Worm (Caenorhabditis elegans): ENCODE measurements around the gene rfc-3.

rfc-3 gene

ce11 chrIV:13075625-13076252 is 19.8 kb upstream of the rfc-3 start:
- TF ChIP-seq unc-55 (GFP tag; optimal IDR thresholded peaks at IDR 0.05) (no peak), hlh-13 (GFP tag; optimal IDR thresholded peaks at IDR 0.05) (no peak), ceh-45 (GFP tag; IDR thresholded peaks at IDR 0.05) (no peak)

- no peak for TF ChIP-seq pha-4 (tag; optimal IDR thresholded peaks at IDR 0.05)
- TF ChIP-seq nfya-1 (tag; optimal IDR thresholded peaks at IDR 0.05), result no peak
- TF ChIP-seq unc-86 (tag; optimal IDR thresholded peaks at IDR 0.05), result no peak
Observed at ce11 chrIV:13076620-13077019, 18.9 kb upstream of the rfc-3 start, which contains the start of gene C39E9.7. C39E9.7 (minus strand) TSS chrIV:13076720.

- TF ChIP-seq fax-1 (tag; optimal IDR thresholded peaks at IDR 0.05) (no peak), hlh-15 (tag; optimal IDR thresholded peaks at IDR 0.05) (no peak), hlh-6 (tag; optimal IDR thresholded peaks at IDR 0.05) (no peak), hlh-8 (tag; optimal IDR thresholded peaks at IDR 0.05) (no peak), T23F11.4 (GFP tag; optimal IDR thresholded peaks at IDR 0.05) (no peak), madf-2 (tag; optimal IDR thresholded peaks at IDR 0.05) (no peak), unc-3 (GFP tag; conservative IDR thresholded peaks at IDR 0.05) (no peak), unc-3 (tag; optimal IDR thresholded peaks at IDR 0.05) (no peak), Y22D7AL.16 (tag; optimal IDR thresholded peaks at IDR 0.05) (no peak), zip-5 (tag; optimal IDR thresholded peaks at IDR 0.05) (no peak), pax-1 (tag; optimal IDR thresholded peaks at IDR 0.05) (no peak), ceh-9 (tag; optimal IDR thresholded peaks at IDR 0.05) (no peak), K09A11.1 (tag; optimal IDR thresholded peaks at IDR 0.05; ENCODE audit: insufficient read depth) (no peak), ceh-19 (GFP tag; optimal IDR thresholded peaks at IDR 0.05) (no peak), ttx-3 (tag; optimal IDR thresholded peaks at IDR 0.05) (no peak), ahr-1 (tag; optimal IDR thresholded peaks at IDR 0.05) (no peak), lim-6 (tag; optimal IDR thresholded peaks at IDR 0.05) (no peak), fkh-10 (GFP tag; optimal IDR thresholded peaks at IDR 0.05) (no peak)
Observed at ce11 chrIV:13077694-13078093, 17.9 kb upstream of the rfc-3 start.

- TF ChIP-seq ref-2 (tag; optimal IDR thresholded peaks at IDR 0.05) (no peak), lim-6 (tag; optimal IDR thresholded peaks at IDR 0.05) (no peak), unc-55 (GFP tag; optimal IDR thresholded peaks at IDR 0.05) (no peak), tbx-2 (tag; optimal IDR thresholded peaks at IDR 0.05) (no peak), elt-2 (tag; optimal IDR thresholded peaks at IDR 0.05) (no peak)
Observed at ce11 chrIV:13078342-13078741, 17.2 kb upstream of the rfc-3 start.

- TF ChIP-seq K09A11.1 (tag; optimal IDR thresholded peaks at IDR 0.05; ENCODE audit: insufficient read depth) (no peak), ztf-16 (tag; optimal IDR thresholded peaks at IDR 0.05) (no peak), unc-86 (tag; optimal IDR thresholded peaks at IDR 0.05) (no peak), fkh-10 (GFP tag; optimal IDR thresholded peaks at IDR 0.05) (no peak), zip-5 (tag; optimal IDR thresholded peaks at IDR 0.05) (no peak), ahr-1 (tag; optimal IDR thresholded peaks at IDR 0.05) (no peak), elt-2 (tag; optimal IDR thresholded peaks at IDR 0.05) (no peak), K02D7.2 (tag; optimal IDR thresholded peaks at IDR 0.05) (no peak), fkh-6 (tag; optimal IDR thresholded peaks at IDR 0.05) (no peak), ceh-19 (GFP tag; optimal IDR thresholded peaks at IDR 0.05) (no peak), ets-4 (tag; optimal IDR thresholded peaks at IDR 0.05) (no peak), fax-1 (tag; optimal IDR thresholded peaks at IDR 0.05) (no peak), ceh-18 (tag; optimal IDR thresholded peaks at IDR 0.05) (no peak), Y22D7AL.16 (tag; optimal IDR thresholded peaks at IDR 0.05) (no peak), pqm-1 (tag; optimal IDR thresholded peaks at IDR 0.05) (no peak)
Observed at ce11 chrIV:13079119-13079518, 16.4 kb upstream of the rfc-3 start, which contains the start of gene C39E9.8. C39E9.8 (plus strand) TSS chrIV:13079446.
